Worm (Caenorhabditis elegans) whole organism, L4 larva: ENCODE measurements around the gene F54E7.9.

ENCODE experiments used
- F10B5.3 ChIP-seq: sonication (generic microtip); optimal IDR thresholded peaks from 2 replicates; lab custom pipeline; 2016; ENCODE audit warnings: mild to moderate bottlenecking, missing genetic modification characterization, missing compliant biosample characterization
- F26F4.8 ChIP-seq: fragments of 200-800 bp; sonication (Bioruptor generic); conservative IDR thresholded peaks from 2 replicates; pipeline ENCODE4 v1.3.6; 2022; ENCODE audit warnings: missing genetic modification characterization, missing compliant biosample characterization
- F37D6.2 ChIP-seq: sonication (generic microtip); optimal IDR thresholded peaks from 2 replicates; lab custom pipeline; 2016; ENCODE audit warnings: mild to moderate bottlenecking, missing genetic modification characterization, missing compliant biosample characterization
- F44E2.7 ChIP-seq: fragments of 200-800 bp; sonication (Bioruptor generic); IDR thresholded peaks from 2 replicates; pipeline ENCODE4 v2.1.2; 2022; ENCODE audit warnings: missing genetic modification characterization, missing compliant biosample characterization
- aha-1 ChIP-seq: fragments of 150-350 bp; peaks from one replicate; lab custom pipeline; 2014; ENCODE audit warnings: missing biosample characterization, missing genetic modification characterization
- aly-2 ChIP-seq: sonication (generic microtip); optimal IDR thresholded peaks from 2 replicates; lab custom pipeline; 2018; ENCODE audit warnings: missing biosample characterization, missing genetic modification characterization
- ceh-20 ChIP-seq: fragments of 200-800 bp; sonication (Bioruptor generic); IDR thresholded peaks from 2 replicates; pipeline ENCODE4 v1.3.6; 2022; ENCODE audit warnings: missing genetic modification reagents, missing genetic modification characterization, missing compliant biosample characterization
- ceh-82 ChIP-seq: sonication (generic microtip); optimal IDR thresholded peaks from 2 replicates; lab custom pipeline; 2017; ENCODE audit warnings: missing biosample characterization, missing genetic modification characterization
- ctbp-1 ChIP-seq: fragments of 200-800 bp; sonication (Bioruptor generic); IDR thresholded peaks from 2 replicates; pipeline ENCODE4 v1.3.6; 2022; ENCODE audit warnings: missing genetic modification reagents, missing genetic modification characterization, missing compliant biosample characterization
- daf-16 ChIP-seq, 3 experiments: sonication (generic microtip); optimal IDR thresholded peaks; 2 replicates each; lab custom pipeline; 2016 to 2017; ENCODE audit warnings: missing genetic modification characterization in 3 of 3, missing genetic modification reagents in 3 of 3, mild to moderate bottlenecking in 2 of 3, missing compliant biosample characterization in 2 of 3, missing biosample characterization in 1 of 3, moderate library complexity in 1 of 3
- dmd-6 ChIP-seq: fragments of 200-800 bp; sonication (Bioruptor generic); IDR thresholded peaks from 2 replicates; pipeline ENCODE4 v1.3.6; 2022; ENCODE audit warnings: missing genetic modification reagents, missing genetic modification characterization, missing compliant biosample characterization
- dpl-1 ChIP-seq: fragments of 150-350 bp; optimal IDR thresholded peaks from 2 replicates; lab custom pipeline; 2014; ENCODE audit warnings: missing biosample characterization, missing genetic modification reagents, missing genetic modification characterization
- duxl-1 ChIP-seq: sonication (generic microtip); optimal IDR thresholded peaks from 2 replicates; lab custom pipeline; 2016; ENCODE audit warnings: mild to moderate bottlenecking, missing genetic modification characterization, moderate library complexity, missing compliant biosample characterization; ENCODE audit not compliant: poor library complexity
- dve-1 ChIP-seq: sonication (generic microtip); optimal IDR thresholded peaks from 2 replicates; lab custom pipeline; 2017; ENCODE audit warnings: antibody characterized with exemption, mild to moderate bottlenecking, missing genetic modification characterization, missing compliant biosample characterization; ENCODE audit not compliant: insufficient read depth
- egl-27 ChIP-seq: sonication (generic microtip); optimal IDR thresholded peaks from 3 replicates; lab custom pipeline; 2017; ENCODE audit warnings: missing biosample characterization, missing genetic modification reagents, missing genetic modification characterization
- egl-43 ChIP-seq: fragments of 200-800 bp; sonication (Bioruptor generic); IDR thresholded peaks from 2 replicates; pipeline ENCODE4 v1.3.6; 2022; ENCODE audit warnings: missing genetic modification reagents, missing genetic modification characterization, missing compliant biosample characterization
- hlh-11 ChIP-seq: fragments of 200-800 bp; sonication (Bioruptor generic); optimal IDR thresholded peaks from 2 replicates; lab custom pipeline; 2018; ENCODE audit warnings: mild to moderate bottlenecking, missing genetic modification characterization, missing compliant biosample characterization
- lin-29 ChIP-seq: fragments of 200-800 bp; sonication (Bioruptor generic); IDR thresholded peaks from 2 replicates; pipeline ENCODE4 v1.3.6; 2022; ENCODE audit warnings: missing genetic modification reagents, missing genetic modification characterization, missing compliant biosample characterization
- lin-38 ChIP-seq: fragments of 200-800 bp; sonication (Bioruptor generic); IDR thresholded peaks from 2 replicates; pipeline ENCODE4 v1.3.6; 2022; ENCODE audit warnings: missing genetic modification reagents, missing genetic modification characterization, missing compliant biosample characterization
- mdl-1 ChIP-seq, 2 experiments: fragments of 150-350 bp in 1 of 2; sonication (generic microtip) in 1 of 2; optimal IDR thresholded peaks; 2 replicates each; lab custom pipeline; 2014 to 2017; ENCODE audit warnings: missing biosample characterization in 2 of 2, missing genetic modification characterization in 2 of 2
- mes-2 ChIP-seq: sonication (generic microtip); optimal IDR thresholded peaks from 2 replicates; lab custom pipeline; 2016; ENCODE audit warnings: missing genotype, mild to moderate bottlenecking, missing genetic modification characterization, missing compliant biosample characterization; ENCODE audit not compliant: poor library complexity, severe bottlenecking
- nhr-11 ChIP-seq: fragments of 150-350 bp; optimal IDR thresholded peaks from 2 replicates; lab custom pipeline; 2014; ENCODE audit warnings: missing biosample characterization, missing genetic modification characterization
- nhr-237 ChIP-seq: sonication (generic microtip); optimal IDR thresholded peaks from 2 replicates; lab custom pipeline; 2017; ENCODE audit warnings: missing biosample characterization, missing genetic modification characterization
- nhr-25 ChIP-seq: sonication (generic microtip); optimal IDR thresholded peaks from 2 replicates; lab custom pipeline; 2017; ENCODE audit warnings: missing genetic modification characterization, mild to moderate bottlenecking, missing compliant biosample characterization, antibody characterized with exemption, moderate library complexity, borderline replicate concordance; ENCODE audit not compliant: insufficient read depth
- nhr-41 ChIP-seq: fragments of 200-800 bp; sonication (Bioruptor generic); IDR thresholded peaks from 2 replicates; pipeline ENCODE4 v1.3.6; 2022; ENCODE audit warnings: missing genetic modification reagents, missing genetic modification characterization, missing compliant biosample characterization
- nhr-42 ChIP-seq: fragments of 200-800 bp; sonication (Bioruptor generic); IDR thresholded peaks from 2 replicates; pipeline ENCODE4 v1.3.6; 2022; ENCODE audit warnings: missing genetic modification characterization, missing compliant biosample characterization
- nhr-48 ChIP-seq: sonication (generic microtip); optimal IDR thresholded peaks from 2 replicates; lab custom pipeline; 2016; ENCODE audit warnings: mild to moderate bottlenecking, missing genetic modification characterization, missing compliant biosample characterization
- php-3 ChIP-seq: fragments of 200-800 bp; sonication (Bioruptor generic); IDR thresholded peaks from 2 replicates; pipeline ENCODE4 v1.3.6; 2022; ENCODE audit warnings: missing genetic modification reagents, missing genetic modification characterization, missing compliant biosample characterization
- pqm-1 ChIP-seq: sonication (generic microtip); optimal IDR thresholded peaks from 2 replicates; lab custom pipeline; 2017; ENCODE audit warnings: missing biosample characterization, missing genetic modification characterization
- sdz-12 ChIP-seq: fragments of 200-800 bp; sonication (Bioruptor generic); optimal IDR thresholded peaks from 2 replicates; lab custom pipeline; 2018; ENCODE audit warnings: mild to moderate bottlenecking, missing genetic modification characterization, missing compliant biosample characterization
- tag-97 ChIP-seq: fragments of 200-800 bp; sonication (Bioruptor generic); IDR thresholded peaks from 2 replicates; pipeline ENCODE4 v1.3.6; 2022; ENCODE audit warnings: missing genetic modification characterization, missing compliant biosample characterization
- unc-39 ChIP-seq: sonication (generic microtip); optimal IDR thresholded peaks from 2 replicates; lab custom pipeline; 2017; ENCODE audit warnings: missing biosample characterization, missing genetic modification characterization
- vab-7 ChIP-seq: fragments of 200-800 bp; sonication (Bioruptor generic); IDR thresholded peaks from 2 replicates; pipeline ENCODE4 v1.3.6; 2022; ENCODE audit warnings: missing genetic modification reagents, missing genetic modification characterization, missing compliant biosample characterization
- zfp-2 ChIP-seq: sonication (generic microtip); optimal IDR thresholded peaks from 2 replicates; lab custom pipeline; 2016; ENCODE audit warnings: mild to moderate bottlenecking, missing genetic modification characterization, missing compliant biosample characterization
- ztf-11 ChIP-seq: fragments of 150-350 bp; optimal IDR thresholded peaks from 2 replicates; lab custom pipeline; 2014; ENCODE audit warnings: missing biosample characterization, missing genetic modification characterization
- ztf-7 ChIP-seq: fragments of 150-350 bp; optimal IDR thresholded peaks from 2 replicates; lab custom pipeline; 2014; ENCODE audit warnings: missing biosample characterization, missing genetic modification characterization

Gene F54E7.9

ce11 chrIII:5710676-5711075 is 33.0 kb upstream of the F54E7.9 start (continued):
- TF ChIP-seq lin-29 (GFP tag; lab: Robert Waterston, UW), result no peak
- TF ChIP-seq aha-1 (tag; lab: Kevin White, UChicago), result peak; percentile 83
- peak; percentile 41 for TF ChIP-seq dve-1 (tag; lab: Kevin White, UChicago)
- peak in 1 of 2 experiments; percentile 80 for TF ChIP-seq mdl-1 (tag; optimal IDR thresholded peaks at IDR 0.05; lab: Kevin White, UChicago)

- TF ChIP-seq nhr-25 (tag; lab: Kevin White, UChicago) (no peak), lin-38 (GFP tag; lab: Robert Waterston, UW) (0 out of 2 replicates have a peak, but pooled peaks have one; percentile 22), duxl-1 (tag; lab: Kevin White, UChicago) (no peak), nhr-41 (GFP tag; lab: Robert Waterston, UW) (no peak)
Observed at ce11 chrIII:5710045-5710444, 32.4 kb upstream of the F54E7.9 start, which contains the start of gene B0336.12. Gene B0336.12, minus strand, starts transcription at chrIII:5710145.

ce11 chrIII:5709224-5709623 is 31.5 kb upstream of the F54E7.9 start, which contains the start of gene hpo-28:
Gene hpo-28, minus strand, starts transcription at chrIII:5709324.
- TF ChIP-seq ztf-7 (tag; lab: Kevin White, UChicago) (no peak), dpl-1 (no peak), F37D6.2 (tag; lab: Kevin White, UChicago) (no peak), aly-2 (no peak), nhr-42 (GFP tag; lab: Robert Waterston, UW) (no peak), nhr-48 (tag; lab: Kevin White, UChicago) (no peak), ceh-20 (GFP tag; lab: Robert Waterston, UW) (no peak), egl-27 (tag; lab: Kevin White, UChicago) (no peak), dmd-6 (GFP tag; lab: Robert Waterston, UW) (no peak), nhr-237 (tag; lab: Kevin White, UChicago) (no peak), ztf-11 (tag; lab: Kevin White, UChicago) (no peak), zfp-2 (tag; lab: Kevin White, UChicago) (no peak), ceh-82 (tag; lab: Kevin White, UChicago) (no peak), F10B5.3 (tag; lab: Kevin White, UChicago) (no peak), unc-39 (tag; lab: Kevin White, UChicago) (no peak), vab-7 (GFP tag; lab: Robert Waterston, UW) (no peak), F44E2.7 (GFP tag; lab: Robert Waterston, UW) (no peak)
- TF ChIP-seq, all 104 proteins: peak for 0

- no peak for TF ChIP-seq tag-97
- 0 out of 2 replicates have a peak, but pooled peaks have one; percentile 29 for TF ChIP-seq egl-43 (GFP tag; lab: Robert Waterston, UW)
- TF ChIP-seq ctbp-1, result 0 out of 2 replicates have a peak, but pooled peaks have one; percentile 17
- TF ChIP-seq mes-2 (tag; lab: Kevin White, UChicago), result peak; percentile 1
- TF ChIP-seq pqm-1, result no peak
- TF ChIP-seq hlh-11 (tag; lab: Kevin White, UChicago), result peak; percentile 30
- no peak for TF ChIP-seq php-3 (GFP tag; lab: Robert Waterston, UW)
- TF ChIP-seq F26F4.8 (GFP tag; lab: Robert Waterston, UW), result 0 out of 2 replicates have a peak, but pooled peaks have one; percentile 5
- TF ChIP-seq nhr-11 (tag; lab: Kevin White, UChicago), result peak; percentile 27
- no peak for TF ChIP-seq sdz-12 (GFP tag; lab: Kevin White, UChicago)
- TF ChIP-seq daf-16 (GFP tag; optimal IDR thresholded peaks at IDR 0.05; lab: Kevin White, UChicago), result peak in 1 of 2 experiments; percentile 5
- no peak for TF ChIP-seq daf-16 (tag; optimal IDR thresholded peaks at IDR 0.05; lab: Kevin White, UChicago)
Observed at ce11 chrIII:5708024-5708423, 30.3 kb upstream of the F54E7.9 start.
